Fruit fly (Drosophila melanogaster): ENCODE data around the gene CG14340.

dm6 chr2L:1080802-1081464 lies 31.8 kb upstream of the CG14340 start, which contains the start of gene Atg4a:
- TF ChIP-seq Myc (optimal IDR thresholded peaks at IDR 0.05) (no peak), h (GFP tag; optimal IDR thresholded peaks at IDR 0.05) (no peak), fru (GFP tag; optimal IDR thresholded peaks at IDR 0.05) (no peak), Sp1 (GFP tag; optimal IDR thresholded peaks at IDR 0.05) (no peak), Dfd (GFP tag; optimal IDR thresholded peaks at IDR 0.05) (no peak), tai (GFP tag; optimal IDR thresholded peaks at IDR 0.05) (no peak), Abd-B (GFP tag; optimal IDR thresholded peaks at IDR 0.05) (no peak), rgr (GFP tag; optimal IDR thresholded peaks at IDR 0.05) (no peak), br (GFP tag; optimal IDR thresholded peaks at IDR 0.05) (no peak), CG9705 (GFP tag; optimal IDR thresholded peaks at IDR 0.05) (no peak), lola (GFP tag; optimal IDR thresholded peaks at IDR 0.05) (no peak), Hr78 (GFP tag; optimal IDR thresholded peaks at IDR 0.05) (no peak), sv (GFP tag; optimal IDR thresholded peaks at IDR 0.05) (no peak)
